Fruit fly (Drosophila melanogaster) whole organism, embryonic: Measurements from ENCODE around the gene Chpf.

Experiments used
- Abd-B ChIP-seq: fragments of 200-800 bp; sonication (Bioruptor generic); optimal IDR thresholded peaks from 2 replicates; lab custom pipeline; 2018; ENCODE audit warnings: missing biosample characterization, mild to moderate bottlenecking, missing genetic modification characterization, moderate library complexity
- Adf1 ChIP-seq: fragments of 200-800 bp; sonication (Bioruptor generic); IDR thresholded peaks from 2 replicates; pipeline ENCODE4 v1.3.6; 2022; ENCODE audit warnings: missing biosample characterization, missing genetic modification characterization
- CG10366 ChIP-seq: fragments of 200-800 bp; sonication (Bioruptor generic); IDR thresholded peaks from 2 replicates; pipeline ENCODE4 v1.3.6; 2022; ENCODE audit warnings: missing biosample characterization, missing genetic modification characterization
- CG10543 ChIP-seq: fragments of 200-800 bp; sonication (Bioruptor generic); optimal IDR thresholded peaks from 3 replicates; lab custom pipeline; 2017; ENCODE audit warnings: missing biosample characterization, mild to moderate bottlenecking, missing genetic modification characterization, moderate library complexity
- CG12219 ChIP-seq: fragments of 200-800 bp; sonication (Bioruptor generic); optimal IDR thresholded peaks from 3 replicates; lab custom pipeline; 2018; ENCODE audit warnings: missing biosample characterization, mild to moderate bottlenecking, missing genetic modification characterization
- CG13624 ChIP-seq: fragments of 200-800 bp; sonication (Bioruptor generic); optimal IDR thresholded peaks from 2 replicates; lab custom pipeline; 2016; ENCODE audit warnings: missing biosample characterization, missing genetic modification characterization
- CG1603 ChIP-seq: fragments of 200-800 bp; sonication (Bioruptor generic); optimal IDR thresholded peaks from 2 replicates; lab custom pipeline; 2019; ENCODE audit warnings: missing biosample characterization, mild to moderate bottlenecking, missing genetic modification characterization, moderate library complexity
- CG17186 ChIP-seq: fragments of 200-800 bp; sonication (Bioruptor generic); optimal IDR thresholded peaks from 3 replicates; lab custom pipeline; 2017; ENCODE audit warnings: missing biosample characterization, missing genetic modification reagents, missing genetic modification characterization
- CG17568 ChIP-seq: fragments of 200-800 bp; sonication (Bioruptor generic); optimal IDR thresholded peaks from 2 replicates; lab custom pipeline; 2018; ENCODE audit warnings: missing biosample characterization, mild to moderate bottlenecking, missing genetic modification characterization, moderate library complexity
- CG17912 ChIP-seq: fragments of 200-800 bp; sonication (Bioruptor generic); optimal IDR thresholded peaks from 2 replicates; lab custom pipeline; 2018; ENCODE audit warnings: missing biosample characterization, mild to moderate bottlenecking, missing genetic modification characterization
- CG18262 ChIP-seq: fragments of 200-800 bp; optimal IDR thresholded peaks from 3 replicates; lab custom pipeline; 2019; ENCODE audit warnings: missing biosample characterization, mild to moderate bottlenecking, missing genetic modification characterization, moderate library complexity
- CG18764 ChIP-seq: fragments of 200-800 bp; sonication (Bioruptor generic); optimal IDR thresholded peaks from 3 replicates; lab custom pipeline; 2016; ENCODE audit warnings: missing biosample characterization, missing genetic modification characterization
- CG2129 ChIP-seq: fragments of 200-800 bp; sonication (Bioruptor generic); IDR thresholded peaks from 2 replicates; pipeline ENCODE4 v1.3.6; 2022; ENCODE audit warnings: missing biosample characterization, missing genetic modification characterization; ENCODE audit not compliant: partially characterized antibody
- CG3065 ChIP-seq: fragments of 200-800 bp; sonication (Bioruptor generic); optimal IDR thresholded peaks from 2 replicates; lab custom pipeline; 2016; ENCODE audit warnings: missing biosample characterization, missing genetic modification characterization
- CG3163 ChIP-seq: fragments of 200-800 bp; sonication (Bioruptor generic); optimal IDR thresholded peaks from 3 replicates; lab custom pipeline; 2016; ENCODE audit warnings: missing biosample characterization, missing genetic modification characterization
- CG34422 ChIP-seq: fragments of 200-800 bp; sonication (Bioruptor generic); IDR thresholded peaks from 3 replicates; pipeline ENCODE4 v1.3.6; 2022; ENCODE audit warnings: missing biosample characterization, missing genetic modification characterization
- CG4617 ChIP-seq: fragments of 200-800 bp; sonication (Bioruptor generic); optimal IDR thresholded peaks from 3 replicates; lab custom pipeline; 2016; ENCODE audit warnings: missing biosample characterization, missing genetic modification characterization, borderline replicate concordance
- CG4820 ChIP-seq: fragments of 200-800 bp; sonication (Bioruptor generic); optimal IDR thresholded peaks from 3 replicates; lab custom pipeline; 2016; ENCODE audit warnings: missing biosample characterization, missing genetic modification characterization
- CG6854 ChIP-seq: fragments of 200-800 bp; sonication (Bioruptor generic); optimal IDR thresholded peaks from 3 replicates; lab custom pipeline; 2017; ENCODE audit warnings: missing biosample characterization, mild to moderate bottlenecking, missing genetic modification characterization
- CG7745 ChIP-seq: fragments of 200-800 bp; sonication (Bioruptor generic); optimal IDR thresholded peaks from 2 replicates; lab custom pipeline; 2018; ENCODE audit warnings: missing biosample characterization, mild to moderate bottlenecking, missing genetic modification characterization, moderate library complexity
- D19A ChIP-seq: fragments of 200-800 bp; optimal IDR thresholded peaks from 3 replicates; lab custom pipeline; 2019; ENCODE audit warnings: missing biosample characterization, mild to moderate bottlenecking, missing genetic modification characterization, moderate library complexity
- Dad ChIP-seq: fragments of 200-800 bp; sonication (Bioruptor generic); optimal IDR thresholded peaks from 3 replicates; lab custom pipeline; 2016; ENCODE audit warnings: missing biosample characterization, missing genetic modification characterization
- Dbx ChIP-seq: fragments of 200-800 bp; sonication (Bioruptor generic); IDR thresholded peaks from 3 replicates; pipeline ENCODE4 v1.3.6; 2022; ENCODE audit warnings: missing biosample characterization, missing genetic modification characterization
- Dek ChIP-seq: fragments of 200-800 bp; sonication (Bioruptor generic); optimal IDR thresholded peaks from 3 replicates; lab custom pipeline; 2019; ENCODE audit warnings: missing biosample characterization, mild to moderate bottlenecking, missing genetic modification characterization, moderate library complexity
- Doc2 ChIP-seq: fragments of 200-800 bp; sonication (Bioruptor generic); IDR thresholded peaks from 2 replicates; pipeline ENCODE4 v1.3.6; 2022; ENCODE audit warnings: missing biosample characterization, missing genetic modification characterization
- E2f2 ChIP-seq: fragments of 200-800 bp; sonication (Bioruptor generic); IDR thresholded peaks from 2 replicates; pipeline ENCODE4 v1.3.6; 2022; ENCODE audit warnings: missing biosample characterization, missing genetic modification characterization
- H2.0 ChIP-seq: fragments of 200-800 bp; sonication (Bioruptor generic); IDR thresholded peaks from 2 replicates; pipeline ENCODE4 v1.3.6; 2022; ENCODE audit warnings: missing biosample characterization, missing genetic modification characterization
- HLH54F ChIP-seq: fragments of 200-800 bp; sonication (Bioruptor generic); optimal IDR thresholded peaks from 3 replicates; lab custom pipeline; 2016; ENCODE audit warnings: missing biosample characterization, missing genetic modification characterization
- Hey ChIP-seq: fragments of 200-800 bp; sonication (Bioruptor generic); optimal IDR thresholded peaks from 3 replicates; lab custom pipeline; 2018; ENCODE audit warnings: missing biosample characterization, mild to moderate bottlenecking, missing genetic modification characterization
- Hmr ChIP-seq: fragments of 200-800 bp; sonication (Bioruptor generic); optimal IDR thresholded peaks from 3 replicates; lab custom pipeline; 2017; ENCODE audit warnings: mild to moderate bottlenecking, missing biosample characterization, missing genetic modification reagents, missing genetic modification characterization
- Mrtf ChIP-seq: fragments of 200-800 bp; sonication (Bioruptor generic); IDR thresholded peaks from 3 replicates; pipeline ENCODE4 v1.3.6; 2022; ENCODE audit warnings: missing biosample characterization, missing genetic modification characterization
- Optix ChIP-seq: fragments of 200-800 bp; sonication (Bioruptor generic); IDR thresholded peaks from 3 replicates; pipeline ENCODE4 v1.3.6; 2022; ENCODE audit warnings: missing biosample characterization, missing genetic modification characterization
- abd-A ChIP-seq: fragments of 200-800 bp; sonication (Bioruptor generic); optimal IDR thresholded peaks from 3 replicates; lab custom pipeline; 2019; ENCODE audit warnings: missing biosample characterization, mild to moderate bottlenecking, missing genetic modification characterization, moderate library complexity
- bowl ChIP-seq: fragments of 200-800 bp; sonication (Bioruptor generic); IDR thresholded peaks from 2 replicates; pipeline ENCODE4 v1.3.6; 2022; ENCODE audit warnings: missing biosample characterization, missing genetic modification characterization
- br ChIP-seq: fragments of >200 bp; optimal IDR thresholded peaks from 2 replicates; lab custom pipeline; 2017
- crc ChIP-seq: fragments of 200-800 bp; sonication (Bioruptor generic); optimal IDR thresholded peaks from 2 replicates; lab custom pipeline; 2016; ENCODE audit warnings: missing biosample characterization, missing genetic modification characterization
- en ChIP-seq: fragments of 200-800 bp; sonication (Bioruptor generic); optimal IDR thresholded peaks from 2 replicates; lab custom pipeline; 2016; ENCODE audit warnings: missing biosample characterization, missing genetic modification characterization
- eyg ChIP-seq: fragments of 200-800 bp; sonication (Bioruptor generic); optimal IDR thresholded peaks from 3 replicates; lab custom pipeline; 2016; ENCODE audit warnings: missing biosample characterization, missing genetic modification characterization
- gce ChIP-seq: fragments of 200-800 bp; sonication (Bioruptor generic); IDR thresholded peaks from 3 replicates; pipeline ENCODE4 v1.3.6; 2022; ENCODE audit warnings: missing biosample characterization, missing genetic modification characterization
- gsb ChIP-seq: fragments of 200-800 bp; sonication (Bioruptor generic); IDR thresholded peaks from 2 replicates; pipeline ENCODE4 v1.3.6; 2022; ENCODE audit warnings: missing biosample characterization, missing genetic modification characterization
- lilli ChIP-seq: fragments of 200-800 bp; sonication (Bioruptor generic); optimal IDR thresholded peaks from 3 replicates; lab custom pipeline; 2016; ENCODE audit warnings: missing biosample characterization, missing genetic modification characterization
- nerfin-1 ChIP-seq: fragments of 200-800 bp; sonication (Bioruptor generic); optimal IDR thresholded peaks from 3 replicates; lab custom pipeline; 2019; ENCODE audit warnings: missing biosample characterization, mild to moderate bottlenecking, missing genetic modification characterization, moderate library complexity
- run ChIP-seq: fragments of 200-800 bp; sonication (Bioruptor generic); optimal IDR thresholded peaks from 3 replicates; lab custom pipeline; 2018; ENCODE audit warnings: missing biosample characterization, mild to moderate bottlenecking, missing genetic modification characterization
- schlank ChIP-seq: fragments of 200-800 bp; sonication (Bioruptor generic); optimal IDR thresholded peaks from 2 replicates; lab custom pipeline; 2018; ENCODE audit warnings: missing biosample characterization, mild to moderate bottlenecking, missing genetic modification characterization
- slou ChIP-seq: fragments of 200-800 bp; sonication (Bioruptor generic); optimal IDR thresholded peaks from 3 replicates; lab custom pipeline; 2016; ENCODE audit warnings: missing biosample characterization, missing genetic modification characterization
- tin ChIP-seq: fragments of 200-800 bp; sonication (Bioruptor generic); optimal IDR thresholded peaks from 3 replicates; lab custom pipeline; 2016; ENCODE audit warnings: missing biosample characterization, missing genetic modification characterization
- tup ChIP-seq: fragments of 200-800 bp; sonication (Bioruptor generic); optimal IDR thresholded peaks from 2 replicates; lab custom pipeline; 2016; ENCODE audit warnings: missing biosample characterization, mild to moderate bottlenecking, missing genetic modification characterization, moderate library complexity
- twi ChIP-seq: fragments of 200-800 bp; optimal IDR thresholded peaks from 2 replicates; lab custom pipeline; 2019; ENCODE audit warnings: missing biosample characterization, mild to moderate bottlenecking, missing genetic modification characterization, moderate library complexity
- yki ChIP-seq: fragments of >200 bp; optimal IDR thresholded peaks from 3 replicates; lab custom pipeline; 2018
- zen ChIP-seq: fragments of 200-800 bp; sonication (Bioruptor generic); optimal IDR thresholded peaks from 3 replicates; lab custom pipeline; 2018; ENCODE audit warnings: missing biosample characterization, mild to moderate bottlenecking, missing genetic modification characterization, moderate library complexity
- zfh2 ChIP-seq: fragments of 200-800 bp; sonication (Bioruptor generic); optimal IDR thresholded peaks from 2 replicates; lab custom pipeline; 2016; ENCODE audit warnings: missing biosample characterization, missing genetic modification characterization

The Chpf gene

dm6 chrX:13131063-13131773, 19.0 kb upstream of the Chpf start (continued):
- peak; percentile 98 for TF ChIP-seq CG4820 (GFP tag; lab: Kevin White, UChicago)
- TF ChIP-seq Abd-B (GFP tag; lab: Kevin White, UChicago), result peak; percentile 97
- peak; percentile 97 for TF ChIP-seq en (GFP tag; lab: Kevin White, UChicago)
- no peak for TF ChIP-seq CG2129 (GFP tag; lab: Robert Waterston, UW)
- TF ChIP-seq lilli, result peak; percentile 100
- peak; percentile 99 for TF ChIP-seq CG34422 (GFP tag; lab: Robert Waterston, UW)
- TF ChIP-seq Mrtf, result peak; percentile 99
- TF ChIP-seq gsb (GFP tag; lab: Robert Waterston, UW), result peak; percentile 99
- peak; percentile 89 for TF ChIP-seq CG17186 (GFP tag; lab: Kevin White, UChicago)
- peak; percentile 99 for TF ChIP-seq CG13624 (GFP tag; lab: Kevin White, UChicago)
- peak; percentile 99 for TF ChIP-seq H2.0 (GFP tag; lab: Robert Waterston, UW)
- peak; percentile 99 for TF ChIP-seq Dek (tag; lab: Kevin White, UChicago)
- peak; percentile 100 for TF ChIP-seq Hmr
- TF ChIP-seq Adf1 (GFP tag; lab: Robert Waterston, UW), result peak; percentile 94
- peak; percentile 99 for TF ChIP-seq crc
- peak; percentile 98 for TF ChIP-seq tup (GFP tag; lab: Kevin White, UChicago)
- peak; percentile 96 for TF ChIP-seq CG18262 (tag; lab: Kevin White, UChicago)
- peak; percentile 99 for TF ChIP-seq schlank (tag; lab: Kevin White, UChicago)
- TF ChIP-seq abd-A (tag; lab: Kevin White, UChicago), result peak; percentile 96
- TF ChIP-seq CG1603, result peak; percentile 99
- peak; percentile 98 for TF ChIP-seq CG6854
- TF ChIP-seq Optix (GFP tag; lab: Robert Waterston, UW), result peak; percentile 99
- TF ChIP-seq CG10366 (GFP tag; lab: Robert Waterston, UW), result peak; percentile 99
- peak; percentile 98 for TF ChIP-seq Hey (tag; lab: Kevin White, UChicago)
- peak; percentile 99 for TF ChIP-seq CG4617 (GFP tag; lab: Kevin White, UChicago)
- peak; percentile 92 for TF ChIP-seq twi (tag; lab: Kevin White, UChicago)
- TF ChIP-seq CG17568 (GFP tag; lab: Kevin White, UChicago), result peak; percentile 96
- peak; percentile 99 for TF ChIP-seq Dad (GFP tag; lab: Kevin White, UChicago)
- TF ChIP-seq bowl (GFP tag; lab: Robert Waterston, UW), result peak; percentile 98
- TF ChIP-seq CG12219, result peak; percentile 99
- TF ChIP-seq CG7745 (tag; lab: Kevin White, UChicago), result peak; percentile 72
- peak; percentile 95 for TF ChIP-seq nerfin-1 (tag; lab: Kevin White, UChicago)
- TF ChIP-seq Dbx (GFP tag; lab: Robert Waterston, UW), result peak; percentile 99
- peak; percentile 82 for TF ChIP-seq CG17912 (GFP tag; lab: Kevin White, UChicago)
- peak; percentile 96 for TF ChIP-seq Doc2
- peak; percentile 99 for TF ChIP-seq gce (GFP tag; lab: Robert Waterston, UW)
- TF ChIP-seq CG3163 (GFP tag; lab: Kevin White, UChicago), result peak; percentile 97
- no peak for TF ChIP-seq br (lab: Kevin White, UChicago)
- peak; percentile 93 for TF ChIP-seq zen (tag; lab: Kevin White, UChicago)
- TF ChIP-seq CG18764 (GFP tag; lab: Kevin White, UChicago), result peak; percentile 97
- peak; percentile 99 for TF ChIP-seq run (tag; lab: Kevin White, UChicago)
- TF ChIP-seq HLH54F (GFP tag; lab: Kevin White, UChicago), result peak; percentile 99
- TF ChIP-seq zfh2 (GFP tag; lab: Kevin White, UChicago), result peak; percentile 99
- peak; percentile 98 for TF ChIP-seq slou
- peak; percentile 99 for TF ChIP-seq tin (GFP tag; lab: Kevin White, UChicago)
- peak; percentile 93 for TF ChIP-seq yki (lab: Kevin White, UChicago)
- TF ChIP-seq CG10543, result peak; percentile 99
- peak; percentile 98 for TF ChIP-seq eyg (GFP tag; lab: Kevin White, UChicago)
- TF ChIP-seq CG3065 (GFP tag; lab: Kevin White, UChicago), result peak; percentile 98
- peak; percentile 95 for TF ChIP-seq D19A (tag; lab: Kevin White, UChicago)
- TF ChIP-seq E2f2 (GFP tag; lab: Robert Waterston, UW), result peak; percentile 89
